Fruit fly (Drosophila melanogaster): Measurements from ENCODE around the gene Acbp3.
A peak's percentile ranks its signal among the peaks of the same experiment; 100 is the strongest.

The Acbp3 gene

dm6 chr3L:7137613-7138189 lies 7.0 kb downstream of the Acbp3 start (continued):
- TF ChIP-seq sens (GFP tag) = peak; percentile 52
- peak in 1 of 3 experiments; percentile 97 for TF ChIP-seq Stat92E (GFP tag; optimal IDR thresholded peaks at IDR 0.05)
- TF ChIP-seq gem (tag; optimal IDR thresholded peaks at IDR 0.05) = no peak

dm6 chr3L:7143283-7143682 lies 12.6 kb downstream of the Acbp3 start:
- TF ChIP-seq TFAM (GFP tag; optimal IDR thresholded peaks at IDR 0.05) (no peak), z (GFP tag; IDR thresholded peaks at IDR 0.05) (peak; percentile 6; the same call in 1 of the 3 replicates), CG34224 (GFP tag; IDR thresholded peaks at IDR 0.05; ENCODE audit: partially characterized antibody) (no peak), stwl (tag; optimal IDR thresholded peaks at IDR 0.05) (peak; percentile 40)

DNA sequence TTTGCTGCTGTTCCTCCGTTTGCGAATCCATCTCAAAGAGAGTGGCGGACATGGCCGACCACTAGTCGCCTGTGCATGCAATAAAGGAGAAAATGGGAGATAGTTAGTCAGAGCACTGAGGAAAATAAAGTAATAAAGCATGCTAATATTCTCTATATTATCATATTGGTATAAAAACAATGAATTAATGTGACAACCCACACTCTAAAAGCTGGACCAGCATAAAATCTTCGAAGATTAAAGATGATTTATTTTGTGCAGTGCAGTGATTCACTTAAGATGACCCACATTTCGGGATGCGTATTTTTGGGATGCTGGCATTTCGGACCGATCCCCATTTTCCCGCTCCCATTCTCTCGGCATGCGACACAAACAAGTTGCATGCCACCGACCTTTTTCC lies 17.1 kb downstream of the Acbp3 start:
- TF ChIP-seq phol (tag; optimal IDR thresholded peaks at IDR 0.05) (no peak), Drgx (GFP tag; IDR thresholded peaks at IDR 0.05) (peak; percentile 56; the same call in 1 of the 2 replicates), sens (GFP tag) (peak; percentile 63), eve (GFP tag; optimal IDR thresholded peaks at IDR 0.05) (no peak)

DNA sequence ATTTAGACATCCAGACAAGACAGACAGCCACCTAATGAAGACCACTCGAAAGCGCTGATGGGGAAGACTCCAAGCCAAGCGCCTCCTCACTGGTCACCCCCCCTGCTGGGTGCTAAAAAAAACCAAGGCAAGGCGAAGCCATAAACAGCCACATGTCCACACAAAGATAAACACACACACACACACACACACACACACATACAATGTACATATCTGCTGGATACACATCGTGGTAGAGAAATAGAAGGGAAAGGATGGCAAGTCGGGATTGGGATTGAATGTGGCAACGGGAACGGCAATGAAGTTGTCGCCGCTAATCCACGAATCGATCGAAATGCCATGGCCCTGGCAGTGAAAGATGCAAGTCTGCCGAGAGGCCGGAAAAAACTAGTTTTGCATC lies 18.7 kb downstream of the Acbp3 start:
- no peak for TF ChIP-seq CG17361 (GFP tag; IDR thresholded peaks at IDR 0.05)
- peak; percentile 22 for TF ChIP-seq twi (tag; optimal IDR thresholded peaks at IDR 0.05)
- TF ChIP-seq chinmo (GFP tag; IDR thresholded peaks at IDR 0.05; ENCODE audit: partially characterized antibody) = 0 out of 4 replicates have a peak, but pooled peaks have one; percentile 18
- TF ChIP-seq lola (GFP tag; optimal IDR thresholded peaks at IDR 0.05) = no peak
- TF ChIP-seq cg (GFP tag; optimal IDR thresholded peaks at IDR 0.05) = peak; percentile 64
- TF ChIP-seq HLH4C (GFP tag; IDR thresholded peaks at IDR 0.05; ENCODE audit: partially characterized antibody) = 0 out of 3 replicates have a peak, but pooled peaks have one; percentile 26
- TF ChIP-seq chn (GFP tag; optimal IDR thresholded peaks at IDR 0.05) = no peak
- TF ChIP-seq CTCF (GFP tag; optimal IDR thresholded peaks at IDR 0.05) = no peak
- peak; percentile 24 for TF ChIP-seq oc (tag; optimal IDR thresholded peaks at IDR 0.05)

DNA sequence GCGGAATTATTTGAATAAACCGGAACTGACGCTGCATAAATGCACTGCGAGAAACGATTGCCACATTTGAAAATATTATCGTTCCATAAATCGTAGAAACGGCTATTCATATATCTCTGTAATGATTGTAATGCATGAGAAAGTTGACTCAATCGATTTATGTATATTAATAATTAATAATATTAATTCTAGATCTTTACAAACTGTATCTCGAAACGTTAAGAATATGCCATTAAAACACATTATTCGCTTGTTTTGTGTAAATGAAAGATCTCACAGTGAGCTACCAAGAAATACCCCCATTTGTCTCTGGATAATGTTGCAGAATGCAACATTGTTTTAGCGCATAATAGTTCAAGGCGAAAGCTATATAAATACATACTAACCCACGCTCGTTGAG lies 19.2 kb downstream of the Acbp3 start:
- TF ChIP-seq CG12391 (tag; optimal IDR thresholded peaks at IDR 0.05) (peak; percentile 16), dimm (GFP tag; IDR thresholded peaks at IDR 0.05) (no peak), Lhr (GFP tag; optimal IDR thresholded peaks at IDR 0.05) (no peak), nmo (GFP tag; optimal IDR thresholded peaks at IDR 0.05) (peak; percentile 31), CG17359 (tag; optimal IDR thresholded peaks at IDR 0.05) (peak; percentile 22), ci (GFP tag; IDR thresholded peaks at IDR 0.05) (peak; percentile 68; the same call in 1 of the 3 replicates), CG13123 (GFP tag; optimal IDR thresholded peaks at IDR 0.05) (no peak), CG12942 (GFP tag; optimal IDR thresholded peaks at IDR 0.05) (no peak), fd3F (GFP tag; optimal IDR thresholded peaks at IDR 0.05) (no peak), vvl (GFP tag; IDR thresholded peaks at IDR 0.05) (0 out of 2 replicates have a peak, but pooled peaks have one; percentile 18), CoRest (tag; optimal IDR thresholded peaks at IDR 0.05) (peak; percentile 18), CG17829 (tag; optimal IDR thresholded peaks at IDR 0.05) (peak; percentile 4), row (GFP tag; IDR thresholded peaks at IDR 0.05) (peak; percentile 25; the same call in 1 of the 3 replicates), gcm (GFP tag; optimal IDR thresholded peaks at IDR 0.05) (no peak), CG8388 (GFP tag; optimal IDR thresholded peaks at IDR 0.05) (peak; percentile 22), nom (GFP tag; optimal IDR thresholded peaks at IDR 0.05) (peak; percentile 33), CG7745 (tag; optimal IDR thresholded peaks at IDR 0.05) (no peak), CG8765 (GFP tag; IDR thresholded peaks at IDR 0.05) (no peak), dmrt11E (tag; optimal IDR thresholded peaks at IDR 0.05) (peak; percentile 47), CG11723 (GFP tag; optimal IDR thresholded peaks at IDR 0.05) (no peak), Eip74EF (GFP tag; optimal IDR thresholded peaks at IDR 0.05) (peak in 1 of 2 experiments; percentile 17), CG5953 (GFP tag; IDR thresholded peaks at IDR 0.05) (no peak), CG8924 (tag; optimal IDR thresholded peaks at IDR 0.05) (peak; percentile 16), Ssrp (tag; optimal IDR thresholded peaks at IDR 0.05) (peak; percentile 34), gem (tag; optimal IDR thresholded peaks at IDR 0.05) (peak; percentile 5)

All from whole organism, embryonic.